Worm (Caenorhabditis elegans) whole organism, mixed stage, embryonic: ENCODE measurements around the gene F21D9.8.

Experiments used
- M03D4.4 ChIP-seq: sonication (generic microtip); optimal IDR thresholded peaks from 2 replicates; lab custom pipeline; 2017; ENCODE audit warnings: mild to moderate bottlenecking, missing genetic modification characterization, missing compliant biosample characterization
- bed-3 ChIP-seq: fragments of 200-800 bp; sonication (Bioruptor generic); optimal IDR thresholded peaks from 3 replicates; lab custom pipeline; 2018; ENCODE audit warnings: mild to moderate bottlenecking, missing genetic modification characterization, moderate library complexity, missing compliant biosample characterization
- ceh-39 ChIP-seq: fragments of 150-350 bp; optimal IDR thresholded peaks from 2 replicates; lab custom pipeline; 2014; ENCODE audit warnings: missing biosample characterization, missing genetic modification characterization
- ceh-43 ChIP-seq: fragments of 200-800 bp; sonication (Bioruptor generic); optimal IDR thresholded peaks from 2 replicates; lab custom pipeline; 2018; ENCODE audit warnings: mild to moderate bottlenecking, missing genetic modification characterization, moderate library complexity, missing compliant biosample characterization
- cnd-1 ChIP-seq: fragments of 200-800 bp; sonication (Bioruptor generic); optimal IDR thresholded peaks from 2 replicates; lab custom pipeline; 2018; ENCODE audit warnings: mild to moderate bottlenecking, missing genetic modification characterization, missing compliant biosample characterization
- drap-1 ChIP-seq: fragments of 200-800 bp; sonication (Bioruptor generic); optimal IDR thresholded peaks from 3 replicates; lab custom pipeline; 2018; ENCODE audit warnings: mild to moderate bottlenecking, missing genetic modification characterization, missing compliant biosample characterization
- elt-1 ChIP-seq: sonication (generic microtip); optimal IDR thresholded peaks from 2 replicates; lab custom pipeline; 2017; ENCODE audit warnings: missing genetic modification characterization, mild to moderate bottlenecking, missing compliant biosample characterization, antibody characterized with exemption, moderate library complexity, borderline replicate concordance; ENCODE audit not compliant: insufficient read depth
- elt-3 ChIP-seq: fragments of 150-350 bp; optimal IDR thresholded peaks from 2 replicates; lab custom pipeline; 2014; ENCODE audit warnings: missing biosample characterization, missing genetic modification characterization
- flh-1 ChIP-seq: fragments of 200-800 bp; sonication (Bioruptor generic); optimal IDR thresholded peaks from 2 replicates; lab custom pipeline; 2018; ENCODE audit warnings: mild to moderate bottlenecking, missing genetic modification characterization, moderate library complexity, missing compliant biosample characterization
- ham-2 ChIP-seq: fragments of 200-800 bp; sonication (Bioruptor generic); optimal IDR thresholded peaks from 2 replicates; lab custom pipeline; 2018; ENCODE audit warnings: mild to moderate bottlenecking, missing genetic modification characterization, missing compliant biosample characterization
- hlh-1 ChIP-seq: fragments of 150-350 bp; optimal IDR thresholded peaks from 2 replicates; lab custom pipeline; 2014; ENCODE audit warnings: missing biosample characterization, missing genetic modification reagents, missing genetic modification characterization
- lin-13 ChIP-seq: fragments of 150-350 bp; optimal IDR thresholded peaks from 2 replicates; lab custom pipeline; 2014; ENCODE audit warnings: missing biosample characterization, missing genetic modification characterization
- lin-32 ChIP-seq: fragments of 200-800 bp; sonication (Bioruptor generic); optimal IDR thresholded peaks from 2 replicates; lab custom pipeline; 2018; ENCODE audit warnings: mild to moderate bottlenecking, missing genetic modification characterization, missing compliant biosample characterization
- lsy-2 ChIP-seq: fragments of 150-350 bp; optimal IDR thresholded peaks from 2 replicates; lab custom pipeline; 2014; ENCODE audit warnings: missing biosample characterization, missing genetic modification characterization
- mab-5 ChIP-seq: fragments of 150-350 bp; optimal IDR thresholded peaks from 2 replicates; lab custom pipeline; 2014; ENCODE audit warnings: missing biosample characterization, missing genetic modification characterization
- mls-2 ChIP-seq: sonication (generic microtip); optimal IDR thresholded peaks from 2 replicates; lab custom pipeline; 2016; ENCODE audit warnings: mild to moderate bottlenecking, missing genetic modification characterization, moderate library complexity, missing compliant biosample characterization
- nhr-12 ChIP-seq: fragments of 150-350 bp; optimal IDR thresholded peaks from 2 replicates; lab custom pipeline; 2014; ENCODE audit warnings: missing biosample characterization, missing genetic modification characterization
- nhr-28 ChIP-seq: fragments of 150-350 bp; optimal IDR thresholded peaks from 2 replicates; lab custom pipeline; 2014; ENCODE audit warnings: missing biosample characterization, missing genetic modification characterization
- pha-4 ChIP-seq: fragments of 150-350 bp; optimal IDR thresholded peaks from 2 replicates; lab custom pipeline; 2018; ENCODE audit warnings: missing biosample characterization, missing genetic modification reagents, missing genetic modification characterization
- sem-2 ChIP-seq: fragments of 200-800 bp; sonication (Bioruptor generic); optimal IDR thresholded peaks from 2 replicates; lab custom pipeline; 2018; ENCODE audit warnings: mild to moderate bottlenecking, missing genetic modification characterization, missing compliant biosample characterization
- snpc-4 ChIP-seq: fragments of 150-350 bp; optimal IDR thresholded peaks from 2 replicates; lab custom pipeline; 2014; ENCODE audit warnings: missing biosample characterization, missing genetic modification characterization
- sptf-1 ChIP-seq: sonication (generic microtip); optimal IDR thresholded peaks from 2 replicates; lab custom pipeline; 2017; ENCODE audit warnings: mild to moderate bottlenecking, missing genetic modification characterization, moderate library complexity, missing compliant biosample characterization
- unc-120 ChIP-seq: sonication (generic microtip); optimal IDR thresholded peaks from 2 replicates; lab custom pipeline; 2017; ENCODE audit warnings: missing genetic modification characterization, missing compliant biosample characterization; ENCODE audit not compliant: poor library complexity, severe bottlenecking
- unc-39 ChIP-seq: fragments of 150-350 bp; optimal IDR thresholded peaks from 2 replicates; lab custom pipeline; 2014; ENCODE audit warnings: missing biosample characterization, missing genetic modification characterization
- unc-62 ChIP-seq: fragments of 150-350 bp; optimal IDR thresholded peaks from 2 replicates; lab custom pipeline; 2014; ENCODE audit warnings: missing biosample characterization, missing genetic modification reagents, missing genetic modification characterization
- zip-8 ChIP-seq: fragments of 150-350 bp; optimal IDR thresholded peaks from 2 replicates; lab custom pipeline; 2014; ENCODE audit warnings: missing biosample characterization, missing genetic modification characterization
- ztf-11 ChIP-seq: fragments of 150-350 bp; optimal IDR thresholded peaks from 2 replicates; lab custom pipeline; 2014; ENCODE audit warnings: missing biosample characterization, missing genetic modification characterization

The F21D9.8 gene

DNA sequence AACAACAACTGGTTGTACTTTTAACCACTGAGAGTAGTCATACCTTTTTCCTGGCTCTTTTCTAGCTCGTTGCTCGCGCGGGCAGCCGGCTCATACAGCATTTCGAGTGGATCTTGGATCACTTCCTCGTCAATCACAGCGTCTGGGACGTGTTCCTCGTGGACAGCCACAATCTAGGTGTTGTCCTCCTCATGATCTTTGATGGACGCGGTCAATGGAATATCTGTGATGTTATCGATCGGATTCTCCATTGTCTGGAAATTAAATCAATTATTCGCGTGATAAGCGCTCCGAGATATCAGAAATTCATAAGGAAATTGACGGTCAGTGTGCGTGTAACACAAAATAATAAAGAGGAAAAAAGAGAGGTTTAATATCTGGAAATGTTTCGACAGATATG lies at the start of gene F21D9.8:
TSS of gene F21D9.8 (minus strand) at position 101 of the 400 bp plus-strand sequence.
- TF ChIP-seq snpc-4 (tag; lab: Kevin White, UChicago) (no peak), ham-2 (no peak), zip-8 (no peak), pha-4 (tag; lab: Kevin White, UChicago) (no peak)

DNA sequence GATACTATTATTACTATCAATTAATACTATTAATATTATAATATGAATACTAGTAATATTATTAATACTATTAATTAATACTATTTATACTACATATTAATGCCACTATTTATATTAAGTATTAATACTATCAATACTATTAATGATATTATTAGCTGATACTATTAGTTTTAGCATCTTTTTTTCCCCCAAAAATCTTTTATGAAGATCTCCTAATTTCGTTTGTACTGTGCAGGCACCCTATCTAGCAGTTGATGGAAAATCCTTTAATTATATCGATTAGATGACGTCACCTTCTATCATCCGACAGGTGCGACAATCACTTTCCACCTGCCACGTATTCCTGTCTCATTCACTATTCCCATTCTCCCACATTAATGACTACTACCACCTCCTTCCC lies 49.5 kb upstream of the F21D9.8 start, which contains the start of gene fbxb-65:
TSS of gene fbxb-65 (plus strand) at position 301 of the 400 bp plus-strand sequence.
- TF ChIP-seq zip-8 (no peak), drap-1 (GFP tag; lab: Kevin White, UChicago) (no peak), sem-2 (GFP tag; lab: Kevin White, UChicago) (no peak), ceh-43 (GFP tag; lab: Kevin White, UChicago) (no peak), snpc-4 (tag; lab: Kevin White, UChicago) (no peak)

DNA sequence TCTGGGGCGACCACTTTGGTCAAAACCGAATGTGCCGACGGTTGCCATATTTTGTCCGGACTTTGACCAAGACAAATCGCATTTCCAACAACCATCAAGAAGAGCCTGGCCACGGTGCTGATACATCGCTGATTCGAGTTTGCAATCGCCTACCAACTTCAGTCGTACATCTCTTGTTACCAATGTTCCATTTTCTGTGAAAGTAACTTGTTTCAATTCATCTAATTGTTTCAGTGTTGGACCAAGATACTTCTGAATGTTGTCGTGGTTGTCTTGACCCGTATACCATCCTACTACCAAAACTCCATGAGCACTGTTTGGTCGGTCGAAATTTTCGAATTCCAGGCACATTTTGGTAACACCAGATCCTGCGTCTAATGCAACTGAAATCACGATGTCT lies 45.6 kb upstream of the F21D9.8 start:
- TF ChIP-seq bed-3 (GFP tag; lab: Kevin White, UChicago) (no peak), snpc-4 (tag; lab: Kevin White, UChicago) (no peak)
- TF ChIP-seq, all 35 proteins: peak for 0

DNA sequence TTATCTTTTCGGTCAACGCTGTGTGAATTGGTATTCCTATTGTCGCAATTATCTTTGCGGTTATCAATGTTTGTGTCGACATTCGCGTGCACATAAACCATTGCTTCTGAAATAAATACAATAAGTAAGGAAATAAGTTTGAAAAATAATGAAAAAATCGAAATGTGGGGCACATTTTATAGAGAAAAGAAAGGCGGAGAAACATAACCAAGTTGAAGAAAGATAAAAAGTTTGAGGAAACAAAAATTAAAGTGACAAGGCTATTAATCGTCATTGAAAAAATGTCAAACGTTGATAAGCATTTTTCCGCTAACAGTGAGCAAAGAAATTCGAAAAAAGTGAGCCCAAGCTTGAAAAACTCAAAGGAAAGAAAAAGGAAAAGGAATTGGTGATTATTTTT lies 42.6 kb upstream of the F21D9.8 start, which contains the start of gene C43D7.4:
TSS of gene C43D7.4 (minus strand) at position 101 of the 400 bp plus-strand sequence.
- TF ChIP-seq bed-3 (GFP tag; lab: Kevin White, UChicago) (no peak), unc-62 (GFP tag; lab: Kevin White, UChicago) (no peak), zip-8 (no peak), nhr-28 (no peak), snpc-4 (tag; lab: Kevin White, UChicago) (no peak), nhr-12 (tag; lab: Kevin White, UChicago) (no peak), lin-13 (tag; lab: Kevin White, UChicago) (no peak), elt-3 (tag; lab: Kevin White, UChicago) (no peak), hlh-1 (no peak), cnd-1 (no peak), ztf-11 (no peak), ceh-43 (GFP tag; lab: Kevin White, UChicago) (no peak), flh-1 (GFP tag; lab: Kevin White, UChicago) (no peak), mab-5 (tag; lab: Kevin White, UChicago) (no peak), lin-32 (GFP tag; lab: Kevin White, UChicago) (no peak), mls-2 (tag; lab: Kevin White, UChicago) (no peak), ceh-39 (tag; lab: Kevin White, UChicago) (no peak)

DNA sequence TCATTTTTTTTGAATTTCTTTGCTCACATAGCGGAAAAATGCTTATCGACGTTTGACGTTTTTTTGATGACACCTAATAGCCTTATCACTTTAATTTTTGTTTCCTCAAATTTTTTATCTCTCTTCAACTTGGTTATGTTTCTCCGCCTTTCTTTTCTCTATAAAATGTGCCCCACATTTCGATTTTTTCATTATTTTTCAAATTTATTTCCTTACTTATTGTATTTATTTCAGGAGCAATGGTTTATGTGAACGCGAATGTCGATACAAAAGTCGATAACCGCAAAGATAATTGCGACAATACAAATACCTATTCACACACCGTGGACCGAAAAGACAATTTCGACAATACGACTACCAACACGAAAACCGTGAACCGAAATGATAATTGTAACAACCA lies 40.6 kb upstream of the F21D9.8 start, which contains the start of gene sdz-6:
TSS of gene sdz-6 (plus strand) at position 229 of the 400 bp plus-strand sequence.
- TF ChIP-seq unc-62 (GFP tag; lab: Kevin White, UChicago), result no peak
- no peak for TF ChIP-seq nhr-28
- TF ChIP-seq cnd-1, result no peak
- TF ChIP-seq sem-2 (GFP tag; lab: Kevin White, UChicago), result no peak
- no peak for TF ChIP-seq unc-39
- no peak for TF ChIP-seq flh-1 (GFP tag; lab: Kevin White, UChicago)
- no peak for TF ChIP-seq elt-3 (tag; lab: Kevin White, UChicago)
- TF ChIP-seq mls-2 (tag; lab: Kevin White, UChicago), result no peak
- no peak for TF ChIP-seq M03D4.4 (tag; lab: Kevin White, UChicago)
- no peak for TF ChIP-seq lsy-2 (tag; lab: Kevin White, UChicago)
- no peak for TF ChIP-seq lin-13 (tag; lab: Kevin White, UChicago)

DNA sequence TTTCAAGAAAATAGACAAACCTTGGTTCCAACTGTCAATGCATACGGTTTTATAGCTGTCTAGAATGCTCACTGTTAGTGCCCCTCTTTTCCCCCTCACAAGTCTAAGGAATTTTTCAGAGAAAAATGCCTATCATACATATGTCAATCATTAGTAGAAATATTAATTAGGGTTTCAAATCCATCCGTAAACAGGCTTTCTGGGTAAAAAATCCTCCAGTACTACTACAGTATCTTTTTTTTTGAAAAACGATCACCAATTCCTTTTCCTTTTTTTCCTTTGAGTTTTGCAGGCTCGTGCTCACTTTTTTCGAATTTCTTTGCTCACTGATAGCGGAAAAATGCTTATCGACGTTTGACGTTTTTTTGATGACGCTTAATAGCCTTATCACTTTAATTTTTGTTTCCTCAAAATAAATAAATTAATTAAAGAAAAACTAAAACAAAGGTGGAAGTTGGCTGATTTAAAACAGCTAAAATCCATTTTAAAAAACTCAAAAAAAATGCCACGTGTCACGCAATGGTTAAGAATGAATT lies 39.7 kb upstream of the F21D9.8 start, which contains the start of gene C43D7.7:
TSS of gene C43D7.7 (minus strand) at position 51 of the 536 bp plus-strand sequence.
- TF ChIP-seq sem-2 (GFP tag; lab: Kevin White, UChicago) (no peak), unc-120 (tag; lab: Kevin White, UChicago) (no peak), lsy-2 (tag; lab: Kevin White, UChicago) (no peak), ceh-39 (tag; lab: Kevin White, UChicago) (no peak), sptf-1 (no peak), unc-62 (GFP tag; lab: Kevin White, UChicago) (no peak), elt-1 (tag; lab: Kevin White, UChicago) (no peak)
